Fruit fly (Drosophila melanogaster): Measurements from ENCODE around the gene gogo.
A peak's percentile ranks its signal among the peaks of the same experiment; 100 is the strongest.

dm6 chr3L:20230178-20230775 lies 64.7 kb downstream of the gogo start:
- TF ChIP-seq EcR (GFP tag; optimal IDR thresholded peaks at IDR 0.05) (peak; percentile 97), fd96Ca (GFP tag; IDR thresholded peaks at IDR 0.05) (no peak), Ets98B (GFP tag; IDR thresholded peaks at IDR 0.05) (no peak; the same call in 1 of the 2 replicates), D1 (tag; optimal IDR thresholded peaks at IDR 0.05) (no peak), CG17806 (tag; optimal IDR thresholded peaks at IDR 0.05) (no peak), CG8301 (tag; optimal IDR thresholded peaks at IDR 0.05) (no peak), CG9948 (tag; optimal IDR thresholded peaks at IDR 0.05) (no peak), Pif1B (GFP tag; optimal IDR thresholded peaks at IDR 0.05) (no peak), Pif1A (GFP tag; optimal IDR thresholded peaks at IDR 0.05) (no peak), Snoo (tag; optimal IDR thresholded peaks at IDR 0.05) (no peak), CG34367 (tag; optimal IDR thresholded peaks at IDR 0.05) (no peak), CG14655 (GFP tag; optimal IDR thresholded peaks at IDR 0.05) (no peak), CG32121 (GFP tag; IDR thresholded peaks at IDR 0.05) (no peak), CG15710 (tag; optimal IDR thresholded peaks at IDR 0.05) (no peak)

Measured in whole organism, pupa.